Worm (Caenorhabditis elegans): ENCODE data around the gene Y54G9A.9.

ce11 chrII:13717393-13718367, 11.8 kb upstream of the Y54G9A.9 start:
- no peak for TF ChIP-seq F13H6.1 (tag; optimal IDR thresholded peaks at IDR 0.05)
- TF ChIP-seq alr-1 (tag; optimal IDR thresholded peaks at IDR 0.05) = no peak
- TF ChIP-seq nhr-77 (tag; optimal IDR thresholded peaks at IDR 0.05) = no peak
- TF ChIP-seq unc-39 (tag; optimal IDR thresholded peaks at IDR 0.05) = no peak
- TF ChIP-seq egl-27 (tag; optimal IDR thresholded peaks at IDR 0.05) = no peak
- no peak for TF ChIP-seq nhr-25 (tag; optimal IDR thresholded peaks at IDR 0.05)
- TF ChIP-seq aly-2 (tag; optimal IDR thresholded peaks at IDR 0.05) = no peak
- TF ChIP-seq snpc-4 (tag; optimal IDR thresholded peaks at IDR 0.05) = no peak
- no peak for TF ChIP-seq nhr-237 (tag; optimal IDR thresholded peaks at IDR 0.05)
- TF ChIP-seq nhr-129 (tag; optimal IDR thresholded peaks at IDR 0.05) = no peak
- TF ChIP-seq mdl-1 (tag; optimal IDR thresholded peaks at IDR 0.05) = no peak
- no peak for TF ChIP-seq elt-3 (tag; optimal IDR thresholded peaks at IDR 0.05)
- TF ChIP-seq nhr-11 (tag; optimal IDR thresholded peaks at IDR 0.05) = no peak

All from whole organism, L2 larva.